Fruit fly (Drosophila melanogaster) whole organism, pupa: ENCODE results near the gene CG5402.

Experiments
- CG12605 ChIP-seq: fragments of 200-800 bp; sonication (Bioruptor generic); IDR thresholded peaks from 2 replicates; pipeline ENCODE4 v1.3.6; 2022; ENCODE audit warnings: missing biosample characterization, missing genetic modification characterization
- CG13204 ChIP-seq: fragments of 200-800 bp; sonication (Bioruptor generic); optimal IDR thresholded peaks from 2 replicates; lab custom pipeline; 2018; ENCODE audit warnings: missing biosample characterization, mild to moderate bottlenecking, missing genetic modification characterization, moderate library complexity
- CG14655 ChIP-seq: fragments of 200-800 bp; sonication (Bioruptor generic); optimal IDR thresholded peaks from 3 replicates; lab custom pipeline; 2017; ENCODE audit warnings: mild to moderate bottlenecking, missing biosample characterization, missing genetic modification reagents, missing genetic modification characterization
- CG15710 ChIP-seq: fragments of 200-800 bp; sonication (Bioruptor generic); optimal IDR thresholded peaks from 2 replicates; lab custom pipeline; 2018; ENCODE audit warnings: missing biosample characterization, mild to moderate bottlenecking, missing genetic modification characterization, moderate library complexity
- CG32121 ChIP-seq: fragments of 200-800 bp; sonication (Bioruptor generic); IDR thresholded peaks from 2 replicates; pipeline ENCODE4 v1.3.6; 2022; ENCODE audit warnings: missing biosample characterization, missing genetic modification characterization
- CG4496 ChIP-seq: fragments of 200-800 bp; sonication (Bioruptor generic); IDR thresholded peaks from 3 replicates; pipeline ENCODE4 v1.3.6; 2022; ENCODE audit warnings: missing biosample characterization, missing genetic modification characterization
- CG9948 ChIP-seq: fragments of 200-800 bp; sonication (Bioruptor generic); optimal IDR thresholded peaks from 2 replicates; lab custom pipeline; 2018; ENCODE audit warnings: missing biosample characterization, mild to moderate bottlenecking, missing genetic modification characterization, moderate library complexity
- D1 ChIP-seq: fragments of 200-800 bp; sonication (Bioruptor generic); optimal IDR thresholded peaks from 2 replicates; lab custom pipeline; 2018; ENCODE audit warnings: missing biosample characterization, mild to moderate bottlenecking, missing genetic modification characterization, moderate library complexity
- EcR ChIP-seq: fragments of 200-800 bp; sonication (Bioruptor generic); optimal IDR thresholded peaks from 3 replicates; lab custom pipeline; 2019; ENCODE audit warnings: missing biosample characterization, missing genetic modification characterization, mild to moderate bottlenecking, moderate library complexity, missing genetic modification reagents
- Ets98B ChIP-seq: fragments of 200-800 bp; sonication (Bioruptor generic); IDR thresholded peaks from 2 replicates; pipeline ENCODE4 v1.3.6; 2022; ENCODE audit warnings: missing biosample characterization, missing genetic modification characterization

DNA sequence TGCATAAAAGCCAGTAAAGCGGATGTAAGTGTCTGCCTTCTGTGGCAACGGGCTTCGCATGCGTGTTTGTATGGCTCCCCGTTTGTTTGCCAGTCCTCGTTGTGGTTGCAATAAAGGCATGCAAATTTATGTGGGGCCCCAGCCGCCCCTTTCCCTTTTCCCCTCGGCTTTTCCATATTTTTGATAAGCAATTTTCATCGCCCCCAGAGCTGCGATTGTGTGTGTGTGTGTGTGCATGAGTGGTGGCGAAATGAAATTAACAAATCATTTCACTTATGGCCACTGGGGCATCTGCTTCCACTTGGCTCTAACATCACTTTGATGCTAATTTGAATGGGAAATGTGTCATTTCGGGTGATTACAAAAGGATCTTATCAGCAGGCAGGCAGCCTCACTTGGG lies 15.1 kb downstream of the CG5402 start, which contains the start of gene Gr98a:
- TF ChIP-seq CG15710 (tag; lab: Kevin White, UChicago) (no peak), CG13204 (no peak), D1 (tag; lab: Kevin White, UChicago) (no peak), CG32121 (GFP tag; lab: Robert Waterston, UW) (no peak), Ets98B (GFP tag; lab: Robert Waterston, UW) (no peak), CG12605 (GFP tag; lab: Robert Waterston, UW) (no peak), CG4496 (GFP tag; lab: Robert Waterston, UW) (no peak), CG9948 (no peak), CG14655 (GFP tag; lab: Kevin White, UChicago) (no peak), EcR (GFP tag; lab: Kevin White, UChicago) (no peak)
